Fruit fly (Drosophila melanogaster) S2 (cell line): ENCODE data around the gene Aatf.

ENCODE experiments used
- CG8478 ChIP-seq: fragments of >200 bp; optimal IDR thresholded peaks from 2 replicates; lab custom pipeline; 2018
- CTCF ChIP-seq, 2 experiments: fragments of >200 bp; optimal IDR thresholded peaks; 2 replicates each; lab custom pipeline; 2018

DNA sequence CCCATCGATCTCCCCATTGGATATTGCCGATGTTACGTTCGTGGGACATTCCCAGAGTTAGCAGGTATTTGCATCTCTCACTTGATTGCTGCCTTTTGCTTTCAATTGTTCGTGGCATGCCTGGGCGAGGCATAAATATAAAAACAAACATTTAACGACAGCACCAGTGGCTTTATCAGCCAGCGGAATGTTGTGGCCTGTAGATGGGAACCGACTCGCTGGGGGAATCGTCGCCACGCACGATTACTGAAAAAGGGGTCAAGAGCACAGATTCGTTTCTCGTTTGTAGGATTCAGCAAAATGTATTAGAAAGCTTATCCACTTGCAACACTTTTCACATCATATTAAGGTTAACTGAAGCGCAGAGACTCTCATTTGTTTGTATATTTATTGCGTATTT lies 46.0 kb upstream of the Aatf start:
- TF ChIP-seq CTCF (optimal IDR thresholded peaks at IDR 0.05; lab: Kevin White, UChicago): no peak
- TF ChIP-seq CG8478 (lab: Kevin White, UChicago): no peak
